Worm (Caenorhabditis elegans): ENCODE results near the gene ttr-20.

DNA sequence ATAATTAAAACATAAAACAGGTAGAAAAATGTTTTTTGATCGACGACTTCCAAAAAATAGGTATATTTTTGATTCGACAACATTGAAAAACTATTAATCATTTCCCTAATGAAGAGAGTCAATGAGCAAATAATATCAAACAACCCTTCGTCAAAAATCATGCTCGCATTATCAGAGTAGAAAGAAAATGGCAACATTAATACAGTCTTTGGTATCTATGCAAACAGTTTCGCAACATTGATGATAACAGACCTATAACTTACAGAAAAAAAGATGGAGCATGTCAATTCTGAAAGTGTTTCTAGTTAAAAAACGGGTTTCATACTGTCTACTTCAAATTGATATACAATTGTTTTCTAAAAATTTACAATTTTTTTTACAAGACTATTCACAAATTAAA, 38.4 kb downstream of the ttr-20 start:
- TF ChIP-seq ama-1 (optimal IDR thresholded peaks at IDR 0.05) (no peak), ztf-16 (tag; optimal IDR thresholded peaks at IDR 0.05) (no peak), pag-3 (tag; optimal IDR thresholded peaks at IDR 0.05; ENCODE audit: borderline replicate concordance) (no peak), unc-55 (GFP tag; optimal IDR thresholded peaks at IDR 0.05) (no peak), pqm-1 (tag; optimal IDR thresholded peaks at IDR 0.05) (no peak), eyg-1 (tag; optimal IDR thresholded peaks at IDR 0.05) (no peak), ceh-45 (GFP tag; IDR thresholded peaks at IDR 0.05) (no peak), ceh-24 (tag; optimal IDR thresholded peaks at IDR 0.05) (no peak), T23F11.4 (GFP tag; optimal IDR thresholded peaks at IDR 0.05) (no peak), K02D7.2 (tag; optimal IDR thresholded peaks at IDR 0.05) (no peak), mec-3 (tag; optimal IDR thresholded peaks at IDR 0.05; ENCODE audit: borderline replicate concordance) (no peak)

Measured in whole organism, late embryonic.